Fruit fly (Drosophila melanogaster) whole organism, embryonic: ENCODE data around the gene MEP-1.

Source experiments
- Ada2b ChIP-seq: fragments of 200-800 bp; sonication (Bioruptor generic); IDR thresholded peaks from 2 replicates; pipeline ENCODE4 v1.3.6; 2022; ENCODE audit warnings: missing biosample characterization, missing genetic modification characterization
- Adf1 ChIP-seq: fragments of 200-800 bp; sonication (Bioruptor generic); IDR thresholded peaks from 2 replicates; pipeline ENCODE4 v1.3.6; 2022; ENCODE audit warnings: missing biosample characterization, missing genetic modification characterization
- BEAF-32 ChIP-seq: fragments of 200-800 bp; sonication (Bioruptor generic); optimal IDR thresholded peaks from 3 replicates; lab custom pipeline; 2017; ENCODE audit warnings: missing biosample characterization, missing genetic modification characterization, mild to moderate bottlenecking, moderate library complexity, missing genetic modification reagents
- CG10462 ChIP-seq: fragments of 200-800 bp; sonication (Bioruptor generic); optimal IDR thresholded peaks from 2 replicates; lab custom pipeline; 2016; ENCODE audit warnings: missing biosample characterization, missing genetic modification characterization
- CG10565 ChIP-seq: fragments of 200-800 bp; sonication (Bioruptor generic); optimal IDR thresholded peaks from 3 replicates; lab custom pipeline; 2016; ENCODE audit warnings: missing biosample characterization, mild to moderate bottlenecking, missing genetic modification characterization
- CG11696 ChIP-seq: fragments of 200-800 bp; sonication (Bioruptor generic); IDR thresholded peaks from 2 replicates; pipeline ENCODE4 v1.3.6; 2022; ENCODE audit warnings: missing biosample characterization, missing genetic modification characterization
- CG13123 ChIP-seq: fragments of 200-800 bp; sonication (Bioruptor generic); optimal IDR thresholded peaks from 2 replicates; lab custom pipeline; 2016; ENCODE audit warnings: missing biosample characterization, missing genetic modification characterization
- CG14667 ChIP-seq: fragments of 200-800 bp; sonication (Bioruptor generic); IDR thresholded peaks from 2 replicates; pipeline ENCODE4 v1.3.6; 2022; ENCODE audit warnings: missing biosample characterization, missing genetic modification characterization
- CG17829 ChIP-seq: fragments of 200-800 bp; optimal IDR thresholded peaks from 2 replicates; lab custom pipeline; 2019; ENCODE audit warnings: missing biosample characterization, mild to moderate bottlenecking, missing genetic modification characterization, moderate library complexity
- CG18011 ChIP-seq: fragments of 200-800 bp; sonication (Bioruptor generic); optimal IDR thresholded peaks from 2 replicates; lab custom pipeline; 2017; ENCODE audit warnings: missing biosample characterization, missing genetic modification characterization, mild to moderate bottlenecking, moderate library complexity, missing genotype
- CG1832 ChIP-seq: fragments of 200-800 bp; sonication (Bioruptor generic); optimal IDR thresholded peaks from 2 replicates; lab custom pipeline; 2017; ENCODE audit warnings: missing biosample characterization, mild to moderate bottlenecking, missing genetic modification characterization, inconsistent platforms
- CG2120 ChIP-seq: fragments of 200-800 bp; sonication (Bioruptor generic); optimal IDR thresholded peaks from 3 replicates; lab custom pipeline; 2016; ENCODE audit warnings: missing biosample characterization, missing genetic modification characterization
- CG3065 ChIP-seq: fragments of 200-800 bp; sonication (Bioruptor generic); optimal IDR thresholded peaks from 2 replicates; lab custom pipeline; 2016; ENCODE audit warnings: missing biosample characterization, missing genetic modification characterization
- CG31441 ChIP-seq: fragments of 200-800 bp; sonication (Bioruptor generic); IDR thresholded peaks from 2 replicates; pipeline ENCODE4 v1.3.6; 2022; ENCODE audit warnings: missing biosample characterization, missing genetic modification characterization
- CG33557 ChIP-seq: fragments of 200-800 bp; sonication (Bioruptor generic); optimal IDR thresholded peaks from 2 replicates; lab custom pipeline; 2019; ENCODE audit warnings: missing biosample characterization, mild to moderate bottlenecking, missing genetic modification characterization, moderate library complexity
- CG3838 ChIP-seq: fragments of 200-800 bp; sonication (Bioruptor generic); optimal IDR thresholded peaks from 3 replicates; lab custom pipeline; 2016; ENCODE audit warnings: missing biosample characterization, missing genetic modification characterization
- CG42726 ChIP-seq: fragments of 200-800 bp; sonication (Bioruptor generic); IDR thresholded peaks from 2 replicates; pipeline ENCODE4 v1.3.6; 2022; ENCODE audit warnings: missing biosample characterization, missing genetic modification characterization; ENCODE audit not compliant: partially characterized antibody
- CG4730 ChIP-seq: fragments of 200-800 bp; sonication (Bioruptor generic); IDR thresholded peaks from 2 replicates; pipeline ENCODE4 v1.3.6; 2022; ENCODE audit warnings: missing biosample characterization, missing genetic modification characterization
- CG6683 ChIP-seq: fragments of 200-800 bp; sonication (Bioruptor generic); optimal IDR thresholded peaks from 2 replicates; lab custom pipeline; 2017; ENCODE audit warnings: missing biosample characterization, mild to moderate bottlenecking, missing genetic modification characterization, missing genetic modification reagents
- CG6791 ChIP-seq: fragments of 200-800 bp; sonication (Bioruptor generic); IDR thresholded peaks from 3 replicates; pipeline ENCODE4 v1.3.6; 2022; ENCODE audit warnings: missing biosample characterization, missing genetic modification characterization; ENCODE audit not compliant: partially characterized antibody
- CG7928 ChIP-seq: fragments of 200-800 bp; sonication (Bioruptor generic); optimal IDR thresholded peaks from 2 replicates; lab custom pipeline; 2017; ENCODE audit warnings: missing biosample characterization, mild to moderate bottlenecking, missing genetic modification characterization
- CG8765 ChIP-seq: fragments of 200-800 bp; sonication (Bioruptor generic); IDR thresholded peaks from 2 replicates; pipeline ENCODE4 v1.3.6; 2022; ENCODE audit warnings: missing biosample characterization, missing genetic modification characterization
- CG8924 ChIP-seq: fragments of 200-800 bp; optimal IDR thresholded peaks from 3 replicates; lab custom pipeline; 2019; ENCODE audit warnings: missing biosample characterization, mild to moderate bottlenecking, missing genetic modification characterization, moderate library complexity
- CG8944 ChIP-seq: fragments of 200-800 bp; sonication (Bioruptor generic); optimal IDR thresholded peaks from 3 replicates; lab custom pipeline; 2016; ENCODE audit warnings: missing biosample characterization, missing genetic modification characterization
- CG9437 ChIP-seq: fragments of 200-800 bp; sonication (Bioruptor generic); optimal IDR thresholded peaks from 2 replicates; lab custom pipeline; 2018; ENCODE audit warnings: missing biosample characterization, mild to moderate bottlenecking, missing genetic modification characterization
- CG9797 ChIP-seq: fragments of 200-800 bp; sonication (Bioruptor generic); optimal IDR thresholded peaks from 3 replicates; lab custom pipeline; 2018; ENCODE audit warnings: missing biosample characterization, mild to moderate bottlenecking, missing genetic modification characterization
- CG9817 ChIP-seq: fragments of 200-800 bp; sonication (Bioruptor generic); optimal IDR thresholded peaks from 2 replicates; lab custom pipeline; 2018; ENCODE audit warnings: missing biosample characterization, mild to moderate bottlenecking, missing genetic modification characterization, moderate library complexity
- Dad ChIP-seq: fragments of 200-800 bp; sonication (Bioruptor generic); optimal IDR thresholded peaks from 3 replicates; lab custom pipeline; 2016; ENCODE audit warnings: missing biosample characterization, missing genetic modification characterization
- E2f1 ChIP-seq: fragments of 200-800 bp; sonication (Bioruptor generic); IDR thresholded peaks from 2 replicates; pipeline ENCODE4 v1.3.6; 2022; ENCODE audit warnings: missing biosample characterization, missing genetic modification characterization
- Eip74EF ChIP-seq, 2 experiments: fragments of 200-800 bp in 1 of 2; fragments of >200 bp in 1 of 2; sonication (Bioruptor generic) in 1 of 2; optimal IDR thresholded peaks; 2 replicates each; lab custom pipeline; 2017 to 2019; ENCODE audit warnings: missing biosample characterization in 2 of 2, missing genetic modification characterization in 2 of 2, mild to moderate bottlenecking in 1 of 2, moderate library complexity in 1 of 2
- Kr ChIP-seq: fragments of 200-800 bp; sonication (Bioruptor generic); optimal IDR thresholded peaks from 2 replicates; lab custom pipeline; 2017; ENCODE audit warnings: missing biosample characterization, mild to moderate bottlenecking, missing genetic modification characterization
- Mes4 ChIP-seq: fragments of 200-800 bp; sonication (Bioruptor generic); optimal IDR thresholded peaks from 2 replicates; lab custom pipeline; 2016; ENCODE audit warnings: missing biosample characterization, missing genetic modification characterization
- Nf-YC ChIP-seq: fragments of 200-800 bp; optimal IDR thresholded peaks from 3 replicates; lab custom pipeline; 2019; ENCODE audit warnings: missing biosample characterization, mild to moderate bottlenecking, missing genetic modification characterization, moderate library complexity
- Oli ChIP-seq: fragments of 200-800 bp; sonication (Bioruptor generic); optimal IDR thresholded peaks from 2 replicates; lab custom pipeline; 2018; ENCODE audit warnings: missing biosample characterization, mild to moderate bottlenecking, missing genetic modification characterization, moderate library complexity
- PHDP ChIP-seq: fragments of 200-800 bp; sonication (Bioruptor generic); optimal IDR thresholded peaks from 3 replicates; lab custom pipeline; 2018; ENCODE audit warnings: missing biosample characterization, mild to moderate bottlenecking, missing genetic modification characterization, moderate library complexity
- Sox102F ChIP-seq: fragments of 200-800 bp; sonication (Bioruptor generic); optimal IDR thresholded peaks from 2 replicates; lab custom pipeline; 2018; ENCODE audit warnings: missing biosample characterization, mild to moderate bottlenecking, missing genetic modification characterization, moderate library complexity
- ac ChIP-seq: fragments of 200-800 bp; sonication (Bioruptor generic); optimal IDR thresholded peaks from 3 replicates; lab custom pipeline; 2017; ENCODE audit warnings: missing biosample characterization, mild to moderate bottlenecking, missing genetic modification characterization
- bigmax ChIP-seq: fragments of 200-800 bp; sonication (Bioruptor generic); optimal IDR thresholded peaks from 2 replicates; lab custom pipeline; 2018; ENCODE audit warnings: missing biosample characterization, mild to moderate bottlenecking, missing genetic modification characterization
- cad ChIP-seq: fragments of >200 bp; optimal IDR thresholded peaks from 2 replicates; lab custom pipeline; 2017; ENCODE audit warnings: missing biosample characterization, missing genetic modification characterization
- cas ChIP-seq: fragments of 200-800 bp; sonication (Bioruptor generic); IDR thresholded peaks from 2 replicates; pipeline ENCODE4 v1.3.6; 2022; ENCODE audit warnings: missing biosample characterization, missing genetic modification characterization
- ci ChIP-seq: fragments of 200-800 bp; sonication (Bioruptor generic); IDR thresholded peaks from 3 replicates; pipeline ENCODE4 v1.3.6; 2022; ENCODE audit warnings: missing biosample characterization, missing genetic modification characterization
- ftz-f1 ChIP-seq: fragments of 200-800 bp; sonication (Bioruptor generic); optimal IDR thresholded peaks from 2 replicates; lab custom pipeline; 2016; ENCODE audit warnings: missing biosample characterization, missing genetic modification characterization
- gce ChIP-seq: fragments of 200-800 bp; sonication (Bioruptor generic); IDR thresholded peaks from 3 replicates; pipeline ENCODE4 v1.3.6; 2022; ENCODE audit warnings: missing biosample characterization, missing genetic modification characterization
- gcm2 ChIP-seq: fragments of 200-800 bp; sonication (Bioruptor generic); optimal IDR thresholded peaks from 2 replicates; lab custom pipeline; 2016; ENCODE audit warnings: missing biosample characterization, missing genetic modification characterization
- grau ChIP-seq: fragments of 200-800 bp; optimal IDR thresholded peaks from 3 replicates; lab custom pipeline; 2019; ENCODE audit warnings: missing biosample characterization, mild to moderate bottlenecking, missing genetic modification characterization, moderate library complexity
- odd ChIP-seq: fragments of 200-800 bp; sonication (Bioruptor generic); optimal IDR thresholded peaks from 2 replicates; lab custom pipeline; 2017; ENCODE audit warnings: missing biosample characterization, mild to moderate bottlenecking, missing genetic modification characterization
- peb ChIP-seq: fragments of 200-800 bp; sonication (Bioruptor generic); IDR thresholded peaks from 2 replicates; pipeline ENCODE4 v1.3.6; 2022; ENCODE audit warnings: missing biosample characterization, missing genetic modification characterization
- psq ChIP-seq: fragments of 200-800 bp; sonication (Bioruptor generic); optimal IDR thresholded peaks from 2 replicates; lab custom pipeline; 2017; ENCODE audit warnings: missing biosample characterization, missing genetic modification characterization
- sna ChIP-seq: fragments of 200-800 bp; sonication (Bioruptor generic); IDR thresholded peaks from 2 replicates; pipeline ENCODE4 v1.3.6; 2022; ENCODE audit warnings: missing biosample characterization, missing genetic modification characterization; ENCODE audit not compliant: partially characterized antibody
- stwl ChIP-seq: fragments of 200-800 bp; sonication (Bioruptor generic); optimal IDR thresholded peaks from 3 replicates; lab custom pipeline; 2018; ENCODE audit warnings: missing biosample characterization, mild to moderate bottlenecking, missing genetic modification characterization, moderate library complexity

The MEP-1 gene

DNA sequence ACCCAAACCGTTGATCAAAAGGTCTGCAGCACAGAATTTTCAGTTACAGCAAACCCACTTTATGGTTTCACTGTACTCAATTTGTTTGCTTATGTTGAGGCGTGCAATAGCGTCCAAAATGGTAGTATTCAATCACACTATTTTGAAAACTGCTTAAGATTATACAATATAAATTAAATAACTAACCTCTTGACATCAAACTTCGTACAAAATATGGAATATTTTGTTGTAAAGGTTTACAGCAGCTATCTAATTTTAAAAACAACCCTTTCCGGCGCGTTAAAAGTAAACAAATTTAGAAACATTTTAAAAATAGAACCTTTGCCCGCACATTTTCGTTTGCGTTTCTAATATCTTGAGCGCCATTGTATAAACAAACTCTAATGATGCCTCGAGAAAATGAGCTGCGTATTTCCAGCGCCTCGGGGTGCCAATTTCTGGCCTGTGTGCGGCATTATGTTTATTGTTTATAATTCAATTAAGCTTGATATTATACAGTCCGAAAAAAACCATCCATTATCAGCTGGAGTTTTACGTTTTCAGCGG is 40.7 kb upstream of the MEP-1 start:
- TF ChIP-seq CG18011 (GFP tag; lab: Kevin White, UChicago) (no peak), grau (tag; lab: Kevin White, UChicago) (peak; percentile 93), cas (GFP tag; lab: Robert Waterston, UW) (no peak), cad (no peak), PHDP (tag; lab: Kevin White, UChicago) (no peak), Oli (tag; lab: Kevin White, UChicago) (no peak), CG11696 (GFP tag; lab: Robert Waterston, UW) (peak; percentile 92), CG14667 (GFP tag; lab: Robert Waterston, UW) (no peak), ftz-f1 (GFP tag; lab: Kevin White, UChicago) (no peak), CG10462 (GFP tag; lab: Kevin White, UChicago) (no peak), CG6791 (GFP tag; lab: Robert Waterston, UW) (no peak), CG9817 (tag; lab: Kevin White, UChicago) (no peak), Ada2b (GFP tag; lab: Robert Waterston, UW) (peak; percentile 8; the same call in 1 of the 2 replicates), CG6683 (GFP tag; lab: Kevin White, UChicago) (no peak), E2f1 (no peak), CG8765 (no peak), odd (GFP tag; lab: Kevin White, UChicago) (peak; percentile 20), sna (GFP tag; lab: Robert Waterston, UW) (no peak), CG2120 (GFP tag; lab: Kevin White, UChicago) (peak; percentile 4), ac (GFP tag; lab: Kevin White, UChicago) (peak; percentile 13), Dad (GFP tag; lab: Kevin White, UChicago) (no peak), CG3838 (no peak), Eip74EF (GFP tag; optimal IDR thresholded peaks at IDR 0.05; lab: Kevin White, UChicago) (no peak), CG13123 (no peak), CG1832 (no peak), CG9797 (GFP tag; lab: Kevin White, UChicago) (no peak), stwl (no peak), Kr (GFP tag; lab: Kevin White, UChicago) (peak; percentile 57), Adf1 (GFP tag; lab: Robert Waterston, UW) (no peak), Sox102F (GFP tag; lab: Kevin White, UChicago) (no peak), CG42726 (no peak), CG4730 (GFP tag; lab: Robert Waterston, UW) (no peak), CG10565 (no peak), gce (GFP tag; lab: Robert Waterston, UW) (no peak), CG7928 (GFP tag; lab: Kevin White, UChicago) (no peak), ci (peak; percentile 37; the same call in 2 of the 3 replicates), CG33557 (GFP tag; lab: Kevin White, UChicago) (no peak), Nf-YC (tag; lab: Kevin White, UChicago) (peak; percentile 5), Mes4 (GFP tag; lab: Kevin White, UChicago) (peak; percentile 25), bigmax (GFP tag; lab: Kevin White, UChicago) (no peak), CG9437 (GFP tag; lab: Kevin White, UChicago) (peak; percentile 24), gcm2 (GFP tag; lab: Kevin White, UChicago) (peak; percentile 10), CG3065 (GFP tag; lab: Kevin White, UChicago) (no peak), CG17829 (tag; lab: Kevin White, UChicago) (peak; percentile 33), CG31441 (GFP tag; lab: Robert Waterston, UW) (peak; percentile 68), BEAF-32 (GFP tag; lab: Kevin White, UChicago) (no peak), CG8944 (no peak), peb (no peak), CG8924 (tag; lab: Kevin White, UChicago) (peak; percentile 34), psq (GFP tag; lab: Kevin White, UChicago) (no peak)
